Fruit fly (Drosophila melanogaster) whole organism, adult: ENCODE results near the gene Mob2.

Source experiments
- CG11617 ChIP-seq: fragments of 200-800 bp; sonication (Bioruptor generic); optimal IDR thresholded peaks from 2 replicates; lab custom pipeline; 2017; ENCODE audit warnings: mild to moderate bottlenecking, missing biosample characterization, missing genetic modification reagents, missing genetic modification characterization
- CG12768 ChIP-seq: fragments of 200-800 bp; sonication (Bioruptor generic); optimal IDR thresholded peaks from 2 replicates; lab custom pipeline; 2017; ENCODE audit warnings: missing biosample characterization, missing genetic modification characterization, mild to moderate bottlenecking, moderate library complexity, missing genetic modification reagents
- CG1620 ChIP-seq: fragments of 200-800 bp; sonication (Bioruptor generic); optimal IDR thresholded peaks from 2 replicates; lab custom pipeline; 2016; ENCODE audit warnings: missing biosample characterization, missing genetic modification characterization
- CG5204 ChIP-seq: fragments of 200-800 bp; sonication (Bioruptor generic); optimal IDR thresholded peaks from 2 replicates; lab custom pipeline; 2016; ENCODE audit warnings: missing biosample characterization, missing genetic modification characterization
- Clk ChIP-seq: fragments of 200-800 bp; sonication (Bioruptor generic); optimal IDR thresholded peaks from 2 replicates; lab custom pipeline; 2017; ENCODE audit warnings: missing biosample characterization, missing genetic modification characterization
- kay ChIP-seq: fragments of 200-800 bp; sonication (Bioruptor generic); peaks from one replicate; lab custom pipeline; 2016; ENCODE audit warnings: missing biosample characterization, missing genetic modification characterization, borderline replicate concordance
- tj ChIP-seq: fragments of 200-800 bp; sonication (Bioruptor generic); optimal IDR thresholded peaks from 3 replicates; lab custom pipeline; 2017; ENCODE audit warnings: missing biosample characterization, mild to moderate bottlenecking, missing genetic modification characterization, moderate library complexity
- toe ChIP-seq: fragments of 200-800 bp; sonication (Bioruptor generic); optimal IDR thresholded peaks from 2 replicates; lab custom pipeline; 2016; ENCODE audit warnings: missing biosample characterization, missing genetic modification characterization

DNA sequence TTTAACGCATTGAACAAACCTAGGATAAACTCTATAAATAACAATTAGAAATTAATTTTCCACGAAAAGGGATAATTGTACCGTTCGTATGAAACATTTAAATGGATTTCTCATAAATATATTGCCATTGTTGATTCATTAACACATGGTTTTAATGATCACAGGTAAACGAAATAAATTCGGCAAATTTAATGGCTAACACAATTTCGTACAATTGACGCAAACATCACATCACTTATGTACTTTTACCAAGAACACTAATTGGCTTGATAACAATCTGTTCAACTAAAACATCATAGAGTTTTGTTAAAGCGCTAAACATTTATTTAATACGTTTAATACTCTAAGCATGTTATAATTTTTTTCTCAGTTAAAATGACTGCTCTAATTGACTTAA, 8.4 kb downstream of the Mob2 start:
- TF ChIP-seq kay (GFP tag; lab: Kevin White, UChicago) (no peak), CG11617 (GFP tag; lab: Kevin White, UChicago) (no peak), CG1620 (GFP tag; lab: Kevin White, UChicago) (no peak), Clk (GFP tag; lab: Kevin White, UChicago) (no peak), tj (no peak), CG12768 (no peak), CG5204 (GFP tag; lab: Kevin White, UChicago) (no peak), toe (GFP tag; lab: Kevin White, UChicago) (no peak)
